Fruit fly (Drosophila melanogaster): Measurements from ENCODE around the gene prg.

dm6 chr2L:8419382-8419940, 44.8 kb upstream of the prg start:
- TF ChIP-seq cic (GFP tag; optimal IDR thresholded peaks at IDR 0.05) (no peak), toe (GFP tag; optimal IDR thresholded peaks at IDR 0.05) (no peak), bab1 (GFP tag; optimal IDR thresholded peaks at IDR 0.05) (no peak), CG11617 (GFP tag; optimal IDR thresholded peaks at IDR 0.05) (no peak), CG5204 (GFP tag; optimal IDR thresholded peaks at IDR 0.05) (no peak), CG7045 (GFP tag; optimal IDR thresholded peaks at IDR 0.05) (no peak), CG1620 (GFP tag; optimal IDR thresholded peaks at IDR 0.05) (no peak), Mnt (GFP tag; optimal IDR thresholded peaks at IDR 0.05) (no peak)

Measured in whole organism, adult.